Fruit fly (Drosophila melanogaster) whole organism, embryonic: Measurements from ENCODE around the gene vers.

Experiments used
- BtbVII ChIP-seq: fragments of 200-800 bp; sonication (Bioruptor generic); optimal IDR thresholded peaks from 3 replicates; lab custom pipeline; 2017; ENCODE audit warnings: missing biosample characterization, mild to moderate bottlenecking, missing genetic modification characterization
- Bteb2 ChIP-seq: fragments of 200-800 bp; sonication (Bioruptor generic); optimal IDR thresholded peaks from 2 replicates; lab custom pipeline; 2016; ENCODE audit warnings: missing biosample characterization, missing genetic modification characterization
- CG10147 ChIP-seq: fragments of 200-800 bp; sonication (Bioruptor generic); optimal IDR thresholded peaks from 2 replicates; lab custom pipeline; 2019; ENCODE audit warnings: missing biosample characterization, mild to moderate bottlenecking, missing genetic modification characterization, moderate library complexity
- CG10543 ChIP-seq: fragments of 200-800 bp; sonication (Bioruptor generic); optimal IDR thresholded peaks from 3 replicates; lab custom pipeline; 2017; ENCODE audit warnings: missing biosample characterization, mild to moderate bottlenecking, missing genetic modification characterization, moderate library complexity
- CG12391 ChIP-seq: fragments of 200-800 bp; sonication (Bioruptor generic); optimal IDR thresholded peaks from 3 replicates; lab custom pipeline; 2018; ENCODE audit warnings: missing biosample characterization, mild to moderate bottlenecking, missing genetic modification characterization, moderate library complexity
- CG13424 ChIP-seq: fragments of 200-800 bp; sonication (Bioruptor generic); optimal IDR thresholded peaks from 2 replicates; lab custom pipeline; 2019; ENCODE audit warnings: missing biosample characterization, mild to moderate bottlenecking, missing genetic modification characterization, moderate library complexity
- CG15011 ChIP-seq: fragments of 200-800 bp; sonication (Bioruptor generic); optimal IDR thresholded peaks from 3 replicates; lab custom pipeline; 2018; ENCODE audit warnings: missing biosample characterization, mild to moderate bottlenecking, missing genetic modification characterization
- CG1529 ChIP-seq: fragments of 200-800 bp; sonication (Bioruptor generic); optimal IDR thresholded peaks from 3 replicates; lab custom pipeline; 2018; ENCODE audit warnings: missing biosample characterization, missing genetic modification characterization
- CG15601 ChIP-seq: fragments of 200-800 bp; sonication (Bioruptor generic); optimal IDR thresholded peaks from 3 replicates; lab custom pipeline; 2019; ENCODE audit warnings: missing biosample characterization, mild to moderate bottlenecking, missing genetic modification characterization, moderate library complexity
- CG15696 ChIP-seq: fragments of 200-800 bp; sonication (Bioruptor generic); optimal IDR thresholded peaks from 2 replicates; lab custom pipeline; 2019; ENCODE audit warnings: missing biosample characterization, mild to moderate bottlenecking, missing genetic modification characterization, moderate library complexity
- CG1602 ChIP-seq: fragments of 200-800 bp; sonication (Bioruptor generic); optimal IDR thresholded peaks from 3 replicates; lab custom pipeline; 2016; ENCODE audit warnings: missing biosample characterization, missing genetic modification characterization
- CG17361 ChIP-seq: fragments of 200-800 bp; sonication (Bioruptor generic); IDR thresholded peaks from 3 replicates; pipeline ENCODE4 v1.3.6; 2022; ENCODE audit warnings: missing biosample characterization, missing genetic modification characterization
- CG17385 ChIP-seq: fragments of 200-800 bp; sonication (Bioruptor generic); optimal IDR thresholded peaks from 3 replicates; lab custom pipeline; 2018; ENCODE audit warnings: missing biosample characterization, mild to moderate bottlenecking, missing genetic modification characterization
- CG17568 ChIP-seq: fragments of 200-800 bp; sonication (Bioruptor generic); optimal IDR thresholded peaks from 2 replicates; lab custom pipeline; 2018; ENCODE audit warnings: missing biosample characterization, mild to moderate bottlenecking, missing genetic modification characterization, moderate library complexity
- CG18619 ChIP-seq: fragments of 200-800 bp; sonication (Bioruptor generic); optimal IDR thresholded peaks from 3 replicates; lab custom pipeline; 2017; ENCODE audit warnings: missing biosample characterization, mild to moderate bottlenecking, missing genetic modification characterization
- CG2116 ChIP-seq: fragments of 200-800 bp; sonication (Bioruptor generic); optimal IDR thresholded peaks from 3 replicates; lab custom pipeline; 2018; ENCODE audit warnings: missing biosample characterization, mild to moderate bottlenecking, missing genetic modification characterization
- CG2678 ChIP-seq: fragments of 200-800 bp; sonication (Bioruptor generic); optimal IDR thresholded peaks from 3 replicates; lab custom pipeline; 2019; ENCODE audit warnings: missing biosample characterization, mild to moderate bottlenecking, missing genetic modification characterization, moderate library complexity
- CG2889 ChIP-seq: fragments of 200-800 bp; sonication (Bioruptor generic); IDR thresholded peaks from 3 replicates; pipeline ENCODE4 v1.3.6; 2022; ENCODE audit warnings: missing biosample characterization, missing genetic modification characterization
- CG31441 ChIP-seq: fragments of 200-800 bp; sonication (Bioruptor generic); IDR thresholded peaks from 2 replicates; pipeline ENCODE4 v1.3.6; 2022; ENCODE audit warnings: missing biosample characterization, missing genetic modification characterization
- CG4282 ChIP-seq: fragments of 200-800 bp; sonication (Bioruptor generic); optimal IDR thresholded peaks from 2 replicates; lab custom pipeline; 2016; ENCODE audit warnings: missing biosample characterization, missing genetic modification characterization
- CG6272 ChIP-seq: fragments of 200-800 bp; sonication (Bioruptor generic); IDR thresholded peaks from 2 replicates; pipeline ENCODE4 v1.3.6; 2022; ENCODE audit warnings: missing biosample characterization, missing genetic modification characterization
- CG6689 ChIP-seq: fragments of 200-800 bp; sonication (Bioruptor generic); IDR thresholded peaks from 2 replicates; pipeline ENCODE4 v1.3.6; 2022; ENCODE audit warnings: missing biosample characterization, missing genetic modification characterization
- CG8290 ChIP-seq, 3 experiments: fragments of 200-800 bp; sonication (Bioruptor generic); optimal IDR thresholded peaks; 2 replicates each; lab custom pipeline; 2016 to 2019; ENCODE audit warnings: missing biosample characterization in 3 of 3, missing genetic modification characterization in 3 of 3, mild to moderate bottlenecking in 2 of 3, moderate library complexity in 1 of 3
- CG9437 ChIP-seq: fragments of 200-800 bp; sonication (Bioruptor generic); optimal IDR thresholded peaks from 2 replicates; lab custom pipeline; 2018; ENCODE audit warnings: missing biosample characterization, mild to moderate bottlenecking, missing genetic modification characterization
- Fer1 ChIP-seq: fragments of 200-800 bp; sonication (Bioruptor generic); optimal IDR thresholded peaks from 2 replicates; lab custom pipeline; 2017; ENCODE audit warnings: missing biosample characterization, mild to moderate bottlenecking, missing genetic modification characterization
- Gsc ChIP-seq: fragments of 200-800 bp; sonication (Bioruptor generic); IDR thresholded peaks from 2 replicates; pipeline ENCODE4 v1.3.6; 2022; ENCODE audit warnings: missing biosample characterization, missing genetic modification characterization
- HHEX ChIP-seq: fragments of 200-800 bp; sonication (Bioruptor generic); optimal IDR thresholded peaks from 3 replicates; lab custom pipeline; 2017; ENCODE audit warnings: missing biosample characterization, mild to moderate bottlenecking, missing genetic modification characterization, missing genetic modification reagents
- Hey ChIP-seq: fragments of 200-800 bp; sonication (Bioruptor generic); optimal IDR thresholded peaks from 3 replicates; lab custom pipeline; 2018; ENCODE audit warnings: missing biosample characterization, mild to moderate bottlenecking, missing genetic modification characterization
- Nf-YA ChIP-seq: fragments of 200-800 bp; sonication (Bioruptor generic); IDR thresholded peaks from 2 replicates; pipeline ENCODE4 v1.3.6; 2022; ENCODE audit warnings: missing biosample characterization, missing genetic modification characterization
- Taf1 ChIP-seq: fragments of 200-800 bp; sonication (Bioruptor generic); IDR thresholded peaks from 2 replicates; pipeline ENCODE4 v1.3.6; 2022; ENCODE audit warnings: missing biosample characterization, missing genetic modification characterization
- YL-1 ChIP-seq: fragments of 200-800 bp; sonication (Bioruptor generic); optimal IDR thresholded peaks from 3 replicates; lab custom pipeline; 2017; ENCODE audit warnings: missing biosample characterization, mild to moderate bottlenecking, missing genetic modification characterization
- bab2 ChIP-seq: fragments of 200-800 bp; sonication (Bioruptor generic); optimal IDR thresholded peaks from 2 replicates; lab custom pipeline; 2016; ENCODE audit warnings: missing biosample characterization, missing genetic modification characterization
- chm ChIP-seq: fragments of 200-800 bp; sonication (Bioruptor generic); IDR thresholded peaks from 2 replicates; pipeline ENCODE4 v1.3.6; 2022; ENCODE audit warnings: missing biosample characterization, missing genetic modification characterization
- dmrt11E ChIP-seq: fragments of 200-800 bp; sonication (Bioruptor generic); optimal IDR thresholded peaks from 3 replicates; lab custom pipeline; 2018; ENCODE audit warnings: missing biosample characterization, mild to moderate bottlenecking, missing genetic modification characterization, moderate library complexity
- en ChIP-seq: fragments of 200-800 bp; sonication (Bioruptor generic); optimal IDR thresholded peaks from 2 replicates; lab custom pipeline; 2016; ENCODE audit warnings: missing biosample characterization, missing genetic modification characterization
- eve ChIP-seq, 2 experiments: fragments of >200 bp; optimal IDR thresholded peaks; 2 replicates each; lab custom pipeline; 2017; ENCODE audit warnings: missing biosample characterization in 2 of 2, missing genetic modification characterization in 2 of 2
- fd102C ChIP-seq: fragments of 200-800 bp; sonication (Bioruptor generic); optimal IDR thresholded peaks from 2 replicates; lab custom pipeline; 2018; ENCODE audit warnings: missing biosample characterization, mild to moderate bottlenecking, missing genetic modification characterization, moderate library complexity
- fd96Cb ChIP-seq: fragments of 200-800 bp; sonication (Bioruptor generic); optimal IDR thresholded peaks from 2 replicates; lab custom pipeline; 2018; ENCODE audit warnings: missing biosample characterization, mild to moderate bottlenecking, missing genetic modification characterization, moderate library complexity
- gcm2 ChIP-seq: fragments of 200-800 bp; sonication (Bioruptor generic); optimal IDR thresholded peaks from 2 replicates; lab custom pipeline; 2016; ENCODE audit warnings: missing biosample characterization, missing genetic modification characterization
- grau ChIP-seq: fragments of 200-800 bp; optimal IDR thresholded peaks from 3 replicates; lab custom pipeline; 2019; ENCODE audit warnings: missing biosample characterization, mild to moderate bottlenecking, missing genetic modification characterization, moderate library complexity
- ken ChIP-seq: fragments of 200-800 bp; sonication (Bioruptor generic); IDR thresholded peaks from 3 replicates; pipeline ENCODE4 v1.3.6; 2022; ENCODE audit warnings: missing biosample characterization, missing genetic modification characterization
- lab ChIP-seq: fragments of 200-800 bp; sonication (Bioruptor generic); optimal IDR thresholded peaks from 3 replicates; lab custom pipeline; 2017; ENCODE audit warnings: missing biosample characterization, missing genetic modification characterization, mild to moderate bottlenecking, moderate library complexity, missing genetic modification reagents
- lov ChIP-seq, 2 experiments: fragments of 200-800 bp in 1 of 2; fragments of >200 bp in 1 of 2; sonication (Bioruptor generic) in 1 of 2; IDR thresholded peaks in 1 of 2; optimal IDR thresholded peaks in 1 of 2; 2 replicates in 1 of 2; 3 replicates in 1 of 2; pipeline versions ENCODE4 v1.3.6 to Lab custom; 2017 to 2022; ENCODE audit warnings: missing biosample characterization in 1 of 2, missing genetic modification characterization in 1 of 2
- onecut ChIP-seq: fragments of 200-800 bp; sonication (Bioruptor generic); IDR thresholded peaks from 2 replicates; pipeline ENCODE4 v1.3.6; 2022; ENCODE audit warnings: missing biosample characterization, missing genetic modification characterization
- otp ChIP-seq: fragments of 200-800 bp; sonication (Bioruptor generic); IDR thresholded peaks from 3 replicates; pipeline ENCODE4, ENCODE4 v1.3.6; 2022; ENCODE audit warnings: missing biosample characterization, missing genetic modification characterization
- scrt ChIP-seq: fragments of 200-800 bp; sonication (Bioruptor generic); optimal IDR thresholded peaks from 2 replicates; lab custom pipeline; 2018; ENCODE audit warnings: missing biosample characterization, mild to moderate bottlenecking, missing genetic modification characterization, moderate library complexity
- sim ChIP-seq: fragments of 200-800 bp; sonication (Bioruptor generic); IDR thresholded peaks from 2 replicates; pipeline ENCODE4 v1.3.6; 2022; ENCODE audit warnings: missing biosample characterization, missing genetic modification characterization
- sob ChIP-seq: fragments of 200-800 bp; sonication (Bioruptor generic); IDR thresholded peaks from 2 replicates; pipeline ENCODE4 v1.3.6; 2022; ENCODE audit warnings: missing biosample characterization, missing genetic modification characterization
- sqz ChIP-seq: fragments of 200-800 bp; sonication (Bioruptor generic); optimal IDR thresholded peaks from 3 replicates; lab custom pipeline; 2018; ENCODE audit warnings: missing biosample characterization, mild to moderate bottlenecking, missing genetic modification characterization

Gene vers

dm6 chr3L:12083861-12084260 is 32.0 kb upstream of the vers start (continued):
- TF ChIP-seq lov (optimal IDR thresholded peaks at IDR 0.05; lab: Kevin White, UChicago) (no peak), lov (GFP tag; IDR thresholded peaks at IDR 0.05; lab: Robert Waterston, UW) (0 out of 3 replicates have a peak, but pooled peaks have one; percentile 41), ken (GFP tag; lab: Robert Waterston, UW) (0 out of 3 replicates have a peak, but pooled peaks have one; percentile 35), CG6689 (GFP tag; lab: Robert Waterston, UW) (peak; percentile 35; the same call in 1 of the 2 replicates), Fer1 (peak; percentile 50), CG2889 (no peak), BtbVII (GFP tag; lab: Kevin White, UChicago) (peak; percentile 54), CG1602 (peak; percentile 9), CG9437 (GFP tag; lab: Kevin White, UChicago) (peak; percentile 7), CG15601 (peak; percentile 85), CG31441 (GFP tag; lab: Robert Waterston, UW) (peak; percentile 63), YL-1 (GFP tag; lab: Kevin White, UChicago) (peak; percentile 64), chm (GFP tag; lab: Robert Waterston, UW) (peak; percentile 66; the same call in 1 of the 2 replicates), fd102C (GFP tag; lab: Kevin White, UChicago) (peak; percentile 70), Hey (peak; percentile 17), lab (GFP tag; lab: Kevin White, UChicago) (peak; percentile 76), gcm2 (no peak), Gsc (GFP tag; lab: Robert Waterston, UW) (no peak), sim (GFP tag; lab: Robert Waterston, UW) (no peak), CG15696 (tag; lab: Kevin White, UChicago) (peak; percentile 87), Bteb2 (no peak), fd96Cb (peak; percentile 49), CG17568 (GFP tag; lab: Kevin White, UChicago) (peak; percentile 83), sqz (peak; percentile 70), dmrt11E (tag; lab: Kevin White, UChicago) (peak; percentile 75), CG2116 (GFP tag; lab: Kevin White, UChicago) (peak; percentile 28), HHEX (GFP tag; lab: Kevin White, UChicago) (peak; percentile 59), sob (GFP tag; lab: Robert Waterston, UW) (no peak), CG17385 (GFP tag; lab: Kevin White, UChicago) (peak; percentile 46), CG18619 (GFP tag; lab: Kevin White, UChicago) (peak; percentile 44), grau (tag; lab: Kevin White, UChicago) (peak; percentile 41), bab2 (GFP tag; lab: Kevin White, UChicago) (peak; percentile 22), CG6272 (no peak), CG8290 (GFP tag; optimal IDR thresholded peaks at IDR 0.05; lab: Kevin White, UChicago) (peak; percentile 48), CG8290 (tag; optimal IDR thresholded peaks at IDR 0.05; lab: Kevin White, UChicago) (peak; percentile 36 to 79), CG13424 (tag; lab: Kevin White, UChicago) (peak; percentile 55), CG17361 (GFP tag; lab: Robert Waterston, UW) (0 out of 3 replicates have a peak, but pooled peaks have one; percentile 42), Taf1 (GFP tag; lab: Robert Waterston, UW) (no peak), CG10147 (GFP tag; lab: Kevin White, UChicago) (peak; percentile 6), otp (GFP tag; lab: Robert Waterston, UW) (peak; percentile 68; the same call in 2 of the 3 replicates), CG2678 (tag; lab: Kevin White, UChicago) (peak; percentile 60), en (GFP tag; lab: Kevin White, UChicago) (peak; percentile 43), Nf-YA (GFP tag; lab: Robert Waterston, UW) (no peak), CG1529 (peak; percentile 65), CG15011 (GFP tag; lab: Kevin White, UChicago) (peak; percentile 44), CG12391 (peak; percentile 67), onecut (GFP tag; lab: Robert Waterston, UW) (peak; percentile 62), eve (GFP tag; optimal IDR thresholded peaks at IDR 0.05; lab: Kevin White, UChicago) (peak in 1 of 2 experiments; percentile 58), CG10543 (peak; percentile 32), scrt (GFP tag; lab: Kevin White, UChicago) (peak; percentile 33), CG4282 (GFP tag; lab: Kevin White, UChicago) (no peak)
